Worm (Caenorhabditis elegans) whole organism, early embryonic: ENCODE results near the gene spp-7.

ENCODE experiments used
- B0310.2 ChIP-seq: sonication (generic microtip); optimal IDR thresholded peaks from 2 replicates; lab custom pipeline; 2016; ENCODE audit warnings: mild to moderate bottlenecking, missing genetic modification characterization, missing compliant biosample characterization
- F13C5.2 ChIP-seq: sonication (generic microtip); optimal IDR thresholded peaks from 2 replicates; lab custom pipeline; 2017; ENCODE audit warnings: mild to moderate bottlenecking, missing genetic modification characterization, inconsistent platforms, missing compliant biosample characterization
- aly-1 ChIP-seq: sonication (generic microtip); optimal IDR thresholded peaks from 2 replicates; lab custom pipeline; 2016; ENCODE audit warnings: missing genetic modification characterization, missing compliant biosample characterization
- ama-1 ChIP-seq: fragments of 150-350 bp; optimal IDR thresholded peaks from 2 replicates; lab custom pipeline; 2014
- ceh-36 ChIP-seq: sonication (generic microtip); optimal IDR thresholded peaks from 2 replicates; lab custom pipeline; 2016; ENCODE audit warnings: missing genetic modification characterization, inconsistent platforms, missing compliant biosample characterization
- ets-7 ChIP-seq: sonication (generic microtip); optimal IDR thresholded peaks from 2 replicates; lab custom pipeline; 2016; ENCODE audit warnings: missing genotype, missing genetic modification characterization, missing compliant biosample characterization
- flt-1 ChIP-seq: fragments of 200-800 bp; sonication (Bioruptor generic); IDR thresholded peaks from 2 replicates; pipeline ENCODE4 v1.3.6; 2022; ENCODE audit warnings: missing genetic modification characterization, missing compliant biosample characterization
- hmg-4 ChIP-seq: fragments of 200-800 bp; sonication (Bioruptor generic); optimal IDR thresholded peaks from 2 replicates; lab custom pipeline; 2018; ENCODE audit warnings: mild to moderate bottlenecking, missing genetic modification characterization, missing compliant biosample characterization
- hnd-1 ChIP-seq: sonication (generic microtip); optimal IDR thresholded peaks from 2 replicates; lab custom pipeline; 2016; ENCODE audit warnings: missing genetic modification characterization, missing compliant biosample characterization
- pes-1 ChIP-seq: fragments of 200-800 bp; sonication (Bioruptor generic); IDR thresholded peaks from 2 replicates; pipeline ENCODE4 v1.3.6; 2022; ENCODE audit warnings: missing genetic modification reagents, missing genetic modification characterization, missing compliant biosample characterization
- scrt-1 ChIP-seq: fragments of 200-800 bp; sonication (Bioruptor generic); IDR thresholded peaks from 2 replicates; pipeline ENCODE4 v1.3.6; 2022; ENCODE audit warnings: missing genetic modification characterization, missing compliant biosample characterization
- sea-1 ChIP-seq: fragments of 200-800 bp; sonication (Bioruptor generic); conservative IDR thresholded peaks from 2 replicates; pipeline ENCODE4 v1.3.6; 2022; ENCODE audit warnings: missing genetic modification characterization, missing compliant biosample characterization
- tra-4 ChIP-seq: sonication (generic microtip); optimal IDR thresholded peaks from 2 replicates; lab custom pipeline; 2017; ENCODE audit warnings: missing genetic modification characterization, missing compliant biosample characterization

DNA sequence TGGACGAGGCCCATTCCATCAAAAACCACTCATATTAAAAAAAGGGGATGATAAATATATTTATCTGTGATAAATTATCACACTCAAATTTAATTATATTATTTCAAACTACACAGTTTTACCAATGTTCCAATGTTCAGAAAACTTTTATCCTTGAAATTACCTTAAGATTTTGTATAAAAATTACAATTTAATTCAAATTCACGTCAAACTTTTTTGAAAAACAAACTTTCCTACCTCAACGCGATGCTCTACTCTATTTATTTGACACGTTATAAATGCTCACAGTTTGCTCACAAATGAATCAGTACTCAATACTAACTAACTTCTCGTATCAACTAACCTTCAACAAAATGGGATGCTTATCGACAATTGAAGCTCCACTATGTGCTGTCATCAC lies 33.0 kb downstream of the spp-7 start, which contains the start of gene F41H10.1:
- TF ChIP-seq pes-1 (GFP tag; lab: Robert Waterston, UW) (no peak), ama-1 (no peak), sea-1 (no peak), ets-7 (tag; lab: Kevin White, UChicago) (no peak), F13C5.2 (no peak), hnd-1 (tag; lab: Kevin White, UChicago) (no peak), hmg-4 (GFP tag; lab: Kevin White, UChicago) (no peak), flt-1 (GFP tag; lab: Robert Waterston, UW) (no peak), ceh-36 (tag; lab: Kevin White, UChicago) (no peak), scrt-1 (GFP tag; lab: Robert Waterston, UW) (no peak), aly-1 (no peak), tra-4 (tag; lab: Kevin White, UChicago) (no peak), B0310.2 (no peak)
